Fruit fly (Drosophila melanogaster) whole organism, embryonic: ENCODE results near the gene CG13676.

Experiments
- ATbp ChIP-seq: fragments of 200-800 bp; sonication (Bioruptor generic); optimal IDR thresholded peaks from 2 replicates; lab custom pipeline; 2017; ENCODE audit warnings: missing biosample characterization, mild to moderate bottlenecking, missing genetic modification characterization, missing genetic modification reagents
- Bgb ChIP-seq: fragments of 200-800 bp; sonication (Bioruptor generic); IDR thresholded peaks from 2 replicates; pipeline ENCODE4 v1.3.6; 2022; ENCODE audit warnings: missing biosample characterization, missing genetic modification characterization; ENCODE audit not compliant: partially characterized antibody
- CG10543 ChIP-seq: fragments of 200-800 bp; sonication (Bioruptor generic); optimal IDR thresholded peaks from 3 replicates; lab custom pipeline; 2017; ENCODE audit warnings: missing biosample characterization, mild to moderate bottlenecking, missing genetic modification characterization, moderate library complexity
- CG11695 ChIP-seq: fragments of 200-800 bp; sonication (Bioruptor generic); IDR thresholded peaks from 3 replicates; pipeline ENCODE4 v1.3.6; 2022; ENCODE audit warnings: missing biosample characterization, missing genetic modification characterization
- CG12391 ChIP-seq: fragments of 200-800 bp; sonication (Bioruptor generic); optimal IDR thresholded peaks from 3 replicates; lab custom pipeline; 2018; ENCODE audit warnings: missing biosample characterization, mild to moderate bottlenecking, missing genetic modification characterization, moderate library complexity
- CG12942 ChIP-seq: fragments of 200-800 bp; sonication (Bioruptor generic); optimal IDR thresholded peaks from 3 replicates; lab custom pipeline; 2016; ENCODE audit warnings: missing biosample characterization, missing genetic modification characterization
- CG13424 ChIP-seq: fragments of 200-800 bp; sonication (Bioruptor generic); optimal IDR thresholded peaks from 2 replicates; lab custom pipeline; 2019; ENCODE audit warnings: missing biosample characterization, mild to moderate bottlenecking, missing genetic modification characterization, moderate library complexity
- CG13894 ChIP-seq: fragments of 200-800 bp; sonication (Bioruptor generic); optimal IDR thresholded peaks from 3 replicates; lab custom pipeline; 2018; ENCODE audit warnings: missing biosample characterization, mild to moderate bottlenecking, missing genetic modification characterization, moderate library complexity
- CG15073 ChIP-seq: fragments of 200-800 bp; sonication (Bioruptor generic); optimal IDR thresholded peaks from 2 replicates; lab custom pipeline; 2016; ENCODE audit warnings: missing biosample characterization, missing genetic modification characterization
- CG15269 ChIP-seq: fragments of 200-800 bp; sonication (Bioruptor generic); optimal IDR thresholded peaks from 2 replicates; lab custom pipeline; 2018; ENCODE audit warnings: missing biosample characterization, mild to moderate bottlenecking, missing genetic modification characterization, moderate library complexity
- CG16813 ChIP-seq: fragments of 200-800 bp; sonication (Bioruptor generic); IDR thresholded peaks from 3 replicates; pipeline ENCODE4 v1.3.6; 2022; ENCODE audit warnings: missing biosample characterization, missing genetic modification characterization; ENCODE audit not compliant: partially characterized antibody
- CG2678 ChIP-seq: fragments of 200-800 bp; sonication (Bioruptor generic); optimal IDR thresholded peaks from 3 replicates; lab custom pipeline; 2019; ENCODE audit warnings: missing biosample characterization, mild to moderate bottlenecking, missing genetic modification characterization, moderate library complexity
- CG30431 ChIP-seq: fragments of 200-800 bp; sonication (Bioruptor generic); optimal IDR thresholded peaks from 2 replicates; lab custom pipeline; 2017; ENCODE audit warnings: missing biosample characterization, missing genetic modification characterization
- CG31224 ChIP-seq: fragments of 200-800 bp; sonication (Bioruptor generic); IDR thresholded peaks from 2 replicates; pipeline ENCODE4 v1.3.6; 2022; ENCODE audit warnings: missing biosample characterization, missing genetic modification characterization
- CG31441 ChIP-seq: fragments of 200-800 bp; sonication (Bioruptor generic); IDR thresholded peaks from 2 replicates; pipeline ENCODE4 v1.3.6; 2022; ENCODE audit warnings: missing biosample characterization, missing genetic modification characterization
- CG3163 ChIP-seq: fragments of 200-800 bp; sonication (Bioruptor generic); optimal IDR thresholded peaks from 3 replicates; lab custom pipeline; 2016; ENCODE audit warnings: missing biosample characterization, missing genetic modification characterization
- CG3281 ChIP-seq: fragments of 200-800 bp; sonication (Bioruptor generic); optimal IDR thresholded peaks from 3 replicates; lab custom pipeline; 2017; ENCODE audit warnings: missing biosample characterization, mild to moderate bottlenecking, missing genetic modification characterization
- CG33557 ChIP-seq: fragments of 200-800 bp; sonication (Bioruptor generic); optimal IDR thresholded peaks from 2 replicates; lab custom pipeline; 2019; ENCODE audit warnings: missing biosample characterization, mild to moderate bottlenecking, missing genetic modification characterization, moderate library complexity
- CG4404 ChIP-seq: fragments of 200-800 bp; sonication (Bioruptor generic); IDR thresholded peaks from 2 replicates; pipeline ENCODE4 v1.3.6; 2022; ENCODE audit warnings: missing biosample characterization, missing genetic modification characterization
- CG6854 ChIP-seq: fragments of 200-800 bp; sonication (Bioruptor generic); optimal IDR thresholded peaks from 3 replicates; lab custom pipeline; 2017; ENCODE audit warnings: missing biosample characterization, mild to moderate bottlenecking, missing genetic modification characterization
- CG7372 ChIP-seq: fragments of 200-800 bp; sonication (Bioruptor generic); IDR thresholded peaks from 2 replicates; pipeline ENCODE4 v1.3.6; 2022; ENCODE audit warnings: missing biosample characterization, missing genetic modification characterization
- CG8924 ChIP-seq: fragments of 200-800 bp; optimal IDR thresholded peaks from 3 replicates; lab custom pipeline; 2019; ENCODE audit warnings: missing biosample characterization, mild to moderate bottlenecking, missing genetic modification characterization, moderate library complexity
- CG9215 ChIP-seq: fragments of 200-800 bp; sonication (Bioruptor generic); IDR thresholded peaks from 2 replicates; pipeline ENCODE4 v1.3.6; 2022; ENCODE audit warnings: missing biosample characterization, missing genetic modification characterization
- CG9727 ChIP-seq: fragments of 200-800 bp; sonication (Bioruptor generic); optimal IDR thresholded peaks from 3 replicates; lab custom pipeline; 2017; ENCODE audit warnings: missing biosample characterization, mild to moderate bottlenecking, missing genetic modification characterization
- CG9817 ChIP-seq: fragments of 200-800 bp; sonication (Bioruptor generic); optimal IDR thresholded peaks from 2 replicates; lab custom pipeline; 2018; ENCODE audit warnings: missing biosample characterization, mild to moderate bottlenecking, missing genetic modification characterization, moderate library complexity
- CHES-1-like ChIP-seq: fragments of 200-800 bp; sonication (Bioruptor generic); optimal IDR thresholded peaks from 2 replicates; lab custom pipeline; 2016; ENCODE audit warnings: missing biosample characterization, missing genetic modification characterization
- CkIIα-i1 ChIP-seq: fragments of 200-800 bp; sonication (Bioruptor generic); IDR thresholded peaks from 2 replicates; pipeline ENCODE4 v1.3.6; 2022; ENCODE audit warnings: missing biosample characterization, missing genetic modification characterization
- CoRest ChIP-seq: fragments of 200-800 bp; sonication (Bioruptor generic); optimal IDR thresholded peaks from 3 replicates; lab custom pipeline; 2018; ENCODE audit warnings: missing biosample characterization, mild to moderate bottlenecking, missing genetic modification characterization, moderate library complexity
- D19A ChIP-seq: fragments of 200-800 bp; optimal IDR thresholded peaks from 3 replicates; lab custom pipeline; 2019; ENCODE audit warnings: missing biosample characterization, mild to moderate bottlenecking, missing genetic modification characterization, moderate library complexity
- Eip74EF ChIP-seq, 2 experiments: fragments of 200-800 bp in 1 of 2; fragments of >200 bp in 1 of 2; sonication (Bioruptor generic) in 1 of 2; optimal IDR thresholded peaks; 2 replicates each; lab custom pipeline; 2017 to 2019; ENCODE audit warnings: missing biosample characterization in 2 of 2, missing genetic modification characterization in 2 of 2, mild to moderate bottlenecking in 1 of 2, moderate library complexity in 1 of 2
- NFAT ChIP-seq: fragments of 200-800 bp; sonication (Bioruptor generic); IDR thresholded peaks from 2 replicates; pipeline ENCODE4 v1.3.6; 2022; ENCODE audit warnings: missing biosample characterization, missing genetic modification characterization
- Nf-YA ChIP-seq: fragments of 200-800 bp; sonication (Bioruptor generic); IDR thresholded peaks from 2 replicates; pipeline ENCODE4 v1.3.6; 2022; ENCODE audit warnings: missing biosample characterization, missing genetic modification characterization
- Rfx ChIP-seq: fragments of 200-800 bp; sonication (Bioruptor generic); IDR thresholded peaks from 2 replicates; pipeline ENCODE4 v1.3.6; 2022; ENCODE audit warnings: missing biosample characterization, missing genetic modification characterization
- bigmax ChIP-seq: fragments of 200-800 bp; sonication (Bioruptor generic); optimal IDR thresholded peaks from 2 replicates; lab custom pipeline; 2018; ENCODE audit warnings: missing biosample characterization, mild to moderate bottlenecking, missing genetic modification characterization
- cwo ChIP-seq: fragments of 200-800 bp; sonication (Bioruptor generic); optimal IDR thresholded peaks from 3 replicates; lab custom pipeline; 2017; ENCODE audit warnings: missing biosample characterization, missing genetic modification characterization, mild to moderate bottlenecking, moderate library complexity, missing genetic modification reagents
- danr ChIP-seq: fragments of 200-800 bp; sonication (Bioruptor generic); IDR thresholded peaks from 2 replicates; pipeline ENCODE4 v1.3.6; 2022; ENCODE audit warnings: missing biosample characterization, missing genetic modification characterization
- ewg ChIP-seq: fragments of 200-800 bp; sonication (Bioruptor generic); optimal IDR thresholded peaks from 3 replicates; lab custom pipeline; 2017; ENCODE audit warnings: mild to moderate bottlenecking, missing biosample characterization, missing genetic modification reagents, missing genetic modification characterization
- gfzf ChIP-seq: fragments of 200-800 bp; sonication (Bioruptor generic); optimal IDR thresholded peaks from 2 replicates; lab custom pipeline; 2016; ENCODE audit warnings: missing biosample characterization, mild to moderate bottlenecking, missing genetic modification characterization, moderate library complexity
- jing ChIP-seq: fragments of 200-800 bp; sonication (Bioruptor generic); optimal IDR thresholded peaks from 2 replicates; lab custom pipeline; 2018; ENCODE audit warnings: missing biosample characterization, mild to moderate bottlenecking, missing genetic modification characterization
- luna ChIP-seq: fragments of 200-800 bp; sonication (Bioruptor generic); optimal IDR thresholded peaks from 2 replicates; lab custom pipeline; 2016; ENCODE audit warnings: missing biosample characterization, missing genetic modification characterization
- maf-S ChIP-seq: fragments of 200-800 bp; sonication (Bioruptor generic); optimal IDR thresholded peaks from 2 replicates; lab custom pipeline; 2016; ENCODE audit warnings: missing biosample characterization, missing genetic modification characterization
- mld ChIP-seq: fragments of 200-800 bp; sonication (Bioruptor generic); IDR thresholded peaks from 3 replicates; pipeline ENCODE4 v1.3.6; 2022; ENCODE audit warnings: missing biosample characterization, missing genetic modification characterization; ENCODE audit not compliant: partially characterized antibody
- pita ChIP-seq: fragments of 200-800 bp; sonication (Bioruptor generic); optimal IDR thresholded peaks from 2 replicates; lab custom pipeline; 2017; ENCODE audit warnings: missing biosample characterization, mild to moderate bottlenecking, missing genetic modification characterization
- pros ChIP-seq: fragments of 200-800 bp; sonication (Bioruptor generic); optimal IDR thresholded peaks from 3 replicates; lab custom pipeline; 2019; ENCODE audit warnings: missing biosample characterization, mild to moderate bottlenecking, missing genetic modification characterization, moderate library complexity
- so ChIP-seq: fragments of 200-800 bp; sonication (Bioruptor generic); IDR thresholded peaks from 3 replicates; pipeline ENCODE4 v1.3.6; 2022; ENCODE audit warnings: missing biosample characterization, missing genetic modification characterization
- sob ChIP-seq: fragments of 200-800 bp; sonication (Bioruptor generic); IDR thresholded peaks from 2 replicates; pipeline ENCODE4 v1.3.6; 2022; ENCODE audit warnings: missing biosample characterization, missing genetic modification characterization
- ssp ChIP-seq: fragments of 200-800 bp; sonication (Bioruptor generic); IDR thresholded peaks from 2 replicates; pipeline ENCODE4 v1.3.6; 2022; ENCODE audit warnings: missing biosample characterization, missing genetic modification characterization
- tup ChIP-seq: fragments of 200-800 bp; sonication (Bioruptor generic); optimal IDR thresholded peaks from 2 replicates; lab custom pipeline; 2016; ENCODE audit warnings: missing biosample characterization, mild to moderate bottlenecking, missing genetic modification characterization, moderate library complexity
- wdn ChIP-seq: fragments of 200-800 bp; sonication (Bioruptor generic); IDR thresholded peaks from 2 replicates; pipeline ENCODE4 v1.3.6; 2022; ENCODE audit warnings: missing biosample characterization, missing genetic modification characterization
- z ChIP-seq: fragments of 200-800 bp; sonication (Bioruptor generic); IDR thresholded peaks from 3 replicates; pipeline ENCODE4 v1.3.6; 2022; ENCODE audit warnings: missing biosample characterization, missing genetic modification characterization

CG13676 gene

DNA sequence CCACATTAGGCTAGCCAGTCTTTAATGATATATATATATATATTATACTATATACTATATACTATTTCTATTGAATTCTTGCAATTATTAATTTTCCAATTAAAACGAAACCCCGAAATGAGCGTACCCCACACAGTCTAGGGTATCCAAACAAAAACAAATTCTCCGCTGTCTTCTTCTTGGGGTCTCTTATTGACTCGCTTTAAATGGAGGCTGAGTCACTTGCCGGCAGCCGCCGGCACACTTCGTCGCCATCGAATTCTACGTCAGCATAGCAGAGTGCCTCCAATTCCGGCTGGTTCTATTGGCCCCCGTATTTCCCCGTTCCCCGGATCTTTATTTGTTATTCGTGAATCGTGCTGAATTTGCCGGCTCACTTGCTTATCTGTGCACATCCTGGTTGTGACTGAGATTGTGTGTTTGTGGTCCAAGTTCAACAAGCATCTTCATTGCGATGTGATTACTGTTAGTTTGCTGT, 56.9 kb downstream of the CG13676 start (continued):
- TF ChIP-seq CG8924, result peak; percentile 37
- TF ChIP-seq CG12942 (GFP tag; lab: Kevin White, UChicago), result no peak
- TF ChIP-seq ewg (GFP tag; lab: Kevin White, UChicago), result no peak
- peak; percentile 20; the same call in 1 of the 3 replicates for TF ChIP-seq CG11695 (GFP tag; lab: Robert Waterston, UW)
- TF ChIP-seq Rfx (GFP tag; lab: Robert Waterston, UW), result peak; percentile 33; the same call in 1 of the 2 replicates
- TF ChIP-seq wdn (GFP tag; lab: Robert Waterston, UW), result no peak
- peak; percentile 34 for TF ChIP-seq CG6854 (GFP tag; lab: Kevin White, UChicago)
- TF ChIP-seq maf-S (GFP tag; lab: Kevin White, UChicago), result no peak
- no peak for TF ChIP-seq ssp (GFP tag; lab: Robert Waterston, UW)
- TF ChIP-seq jing, result no peak
- TF ChIP-seq CG31224, result no peak
- TF ChIP-seq NFAT (GFP tag; lab: Robert Waterston, UW), result peak; percentile 45; the same call in 1 of the 2 replicates
- no peak for TF ChIP-seq Nf-YA (GFP tag; lab: Robert Waterston, UW)
- no peak for TF ChIP-seq pros (GFP tag; lab: Kevin White, UChicago)
- TF ChIP-seq CG9215 (GFP tag; lab: Robert Waterston, UW), result no peak
- TF ChIP-seq Eip74EF (GFP tag; optimal IDR thresholded peaks at IDR 0.05; lab: Kevin White, UChicago), result peak in 1 of 2 experiments; percentile 1
- no peak for TF ChIP-seq so (GFP tag; lab: Robert Waterston, UW)
- no peak for TF ChIP-seq CkIIα-i1 (GFP tag; lab: Robert Waterston, UW)
- peak; percentile 73 for TF ChIP-seq CG13894 (tag; lab: Kevin White, UChicago)
- peak; percentile 37 for TF ChIP-seq CG15269
- TF ChIP-seq CG9727 (GFP tag; lab: Kevin White, UChicago), result peak; percentile 25
- no peak for TF ChIP-seq CG3163
- no peak for TF ChIP-seq Bgb
- TF ChIP-seq sob, result no peak; the same call in 1 of the 2 replicates
- TF ChIP-seq CG13424 (tag; lab: Kevin White, UChicago), result peak; percentile 7
- 0 out of 2 replicates have a peak, but pooled peaks have one; percentile 36 for TF ChIP-seq CG31441
- peak; percentile 41 for TF ChIP-seq CoRest (tag; lab: Kevin White, UChicago)
- no peak for TF ChIP-seq CG15073 (GFP tag; lab: Kevin White, UChicago)
- no peak for TF ChIP-seq tup (GFP tag; lab: Kevin White, UChicago)
- no peak for TF ChIP-seq CG30431 (GFP tag; lab: Kevin White, UChicago)
- no peak for TF ChIP-seq luna (GFP tag; lab: Kevin White, UChicago)
- no peak for TF ChIP-seq gfzf (GFP tag; lab: Kevin White, UChicago)
- peak; percentile 76 for TF ChIP-seq cwo (GFP tag; lab: Kevin White, UChicago)
- TF ChIP-seq z (GFP tag; lab: Robert Waterston, UW), result no peak
- TF ChIP-seq CG2678 (tag; lab: Kevin White, UChicago), result peak; percentile 59
- TF ChIP-seq D19A (tag; lab: Kevin White, UChicago), result peak; percentile 38
- TF ChIP-seq CG4404 (GFP tag; lab: Robert Waterston, UW), result no peak
- peak; percentile 25 for TF ChIP-seq CG12391
- TF ChIP-seq mld (GFP tag; lab: Robert Waterston, UW), result no peak
- peak; percentile 68 for TF ChIP-seq CG10543 (GFP tag; lab: Kevin White, UChicago)
- TF ChIP-seq CG33557, result no peak
- no peak for TF ChIP-seq danr
- TF ChIP-seq CHES-1-like (GFP tag; lab: Kevin White, UChicago), result no peak
- no peak for TF ChIP-seq pita (GFP tag; lab: Kevin White, UChicago)
- no peak for TF ChIP-seq CG7372 (GFP tag; lab: Robert Waterston, UW)
- TF ChIP-seq CG3281 (GFP tag; lab: Kevin White, UChicago), result peak; percentile 3
- no peak for TF ChIP-seq bigmax
- no peak for TF ChIP-seq CG16813
- TF ChIP-seq CG9817 (tag; lab: Kevin White, UChicago), result peak; percentile 18
- TF ChIP-seq ATbp (GFP tag; lab: Kevin White, UChicago), result no peak
